Fruit fly (Drosophila melanogaster) whole organism, embryonic: ENCODE results near the gene CG5805.

ENCODE experiments used
- Aef1 ChIP-seq: fragments of 200-800 bp; sonication (Bioruptor generic); IDR thresholded peaks from 3 replicates; pipeline ENCODE4 v1.3.6; 2022; ENCODE audit warnings: missing biosample characterization, missing genetic modification characterization
- Atf-2 ChIP-seq: fragments of 200-800 bp; sonication (Bioruptor generic); optimal IDR thresholded peaks from 2 replicates; lab custom pipeline; 2016; ENCODE audit warnings: missing biosample characterization, missing genetic modification characterization
- Bteb2 ChIP-seq: fragments of 200-800 bp; sonication (Bioruptor generic); optimal IDR thresholded peaks from 2 replicates; lab custom pipeline; 2016; ENCODE audit warnings: missing biosample characterization, missing genetic modification characterization
- CG10366 ChIP-seq: fragments of 200-800 bp; sonication (Bioruptor generic); IDR thresholded peaks from 2 replicates; pipeline ENCODE4 v1.3.6; 2022; ENCODE audit warnings: missing biosample characterization, missing genetic modification characterization
- CG11504 ChIP-seq: fragments of 200-800 bp; sonication (Bioruptor generic); optimal IDR thresholded peaks from 3 replicates; lab custom pipeline; 2019; ENCODE audit warnings: missing biosample characterization, mild to moderate bottlenecking, missing genetic modification characterization, moderate library complexity
- CG15011 ChIP-seq: fragments of 200-800 bp; sonication (Bioruptor generic); optimal IDR thresholded peaks from 3 replicates; lab custom pipeline; 2018; ENCODE audit warnings: missing biosample characterization, mild to moderate bottlenecking, missing genetic modification characterization
- CG17186 ChIP-seq: fragments of 200-800 bp; sonication (Bioruptor generic); optimal IDR thresholded peaks from 3 replicates; lab custom pipeline; 2017; ENCODE audit warnings: missing biosample characterization, missing genetic modification reagents, missing genetic modification characterization
- CG17385 ChIP-seq: fragments of 200-800 bp; sonication (Bioruptor generic); optimal IDR thresholded peaks from 3 replicates; lab custom pipeline; 2018; ENCODE audit warnings: missing biosample characterization, mild to moderate bottlenecking, missing genetic modification characterization
- CG17568 ChIP-seq: fragments of 200-800 bp; sonication (Bioruptor generic); optimal IDR thresholded peaks from 2 replicates; lab custom pipeline; 2018; ENCODE audit warnings: missing biosample characterization, mild to moderate bottlenecking, missing genetic modification characterization, moderate library complexity
- CG1792 ChIP-seq: fragments of 200-800 bp; sonication (Bioruptor generic); optimal IDR thresholded peaks from 2 replicates; lab custom pipeline; 2016; ENCODE audit warnings: missing biosample characterization, missing genetic modification characterization
- CG18262 ChIP-seq: fragments of 200-800 bp; optimal IDR thresholded peaks from 3 replicates; lab custom pipeline; 2019; ENCODE audit warnings: missing biosample characterization, mild to moderate bottlenecking, missing genetic modification characterization, moderate library complexity
- CG3281 ChIP-seq: fragments of 200-800 bp; sonication (Bioruptor generic); optimal IDR thresholded peaks from 3 replicates; lab custom pipeline; 2017; ENCODE audit warnings: missing biosample characterization, mild to moderate bottlenecking, missing genetic modification characterization
- CG4424 ChIP-seq: fragments of 200-800 bp; sonication (Bioruptor generic); optimal IDR thresholded peaks from 3 replicates; lab custom pipeline; 2016; ENCODE audit warnings: missing biosample characterization, missing genetic modification characterization
- CG7372 ChIP-seq: fragments of 200-800 bp; sonication (Bioruptor generic); IDR thresholded peaks from 2 replicates; pipeline ENCODE4 v1.3.6; 2022; ENCODE audit warnings: missing biosample characterization, missing genetic modification characterization
- CG7987 ChIP-seq: fragments of 200-800 bp; sonication (Bioruptor generic); optimal IDR thresholded peaks from 2 replicates; lab custom pipeline; 2018; ENCODE audit warnings: missing biosample characterization, mild to moderate bottlenecking, missing genetic modification characterization, moderate library complexity
- CG8089 ChIP-seq: fragments of 200-800 bp; sonication (Bioruptor generic); optimal IDR thresholded peaks from 3 replicates; lab custom pipeline; 2016; ENCODE audit warnings: missing biosample characterization, missing genetic modification characterization
- CG8765 ChIP-seq: fragments of 200-800 bp; sonication (Bioruptor generic); IDR thresholded peaks from 2 replicates; pipeline ENCODE4 v1.3.6; 2022; ENCODE audit warnings: missing biosample characterization, missing genetic modification characterization
- CTCF ChIP-seq: fragments of 200-800 bp; sonication (Bioruptor generic); optimal IDR thresholded peaks from 2 replicates; lab custom pipeline; 2017; ENCODE audit warnings: missing biosample characterization, mild to moderate bottlenecking, missing genetic modification characterization, moderate library complexity
- Deaf1 ChIP-seq: fragments of 200-800 bp; optimal IDR thresholded peaks from 3 replicates; lab custom pipeline; 2019; ENCODE audit warnings: missing biosample characterization, mild to moderate bottlenecking, missing genetic modification characterization, moderate library complexity
- Dip3 ChIP-seq: fragments of 200-800 bp; sonication (Bioruptor generic); optimal IDR thresholded peaks from 3 replicates; lab custom pipeline; 2016; ENCODE audit warnings: missing biosample characterization, missing genetic modification characterization
- Doc2 ChIP-seq: fragments of 200-800 bp; sonication (Bioruptor generic); IDR thresholded peaks from 2 replicates; pipeline ENCODE4 v1.3.6; 2022; ENCODE audit warnings: missing biosample characterization, missing genetic modification characterization
- Doc3 ChIP-seq: fragments of 200-800 bp; sonication (Bioruptor generic); IDR thresholded peaks from 3 replicates; pipeline ENCODE4 v1.3.6; 2022; ENCODE audit warnings: missing biosample characterization, missing genetic modification characterization; ENCODE audit not compliant: partially characterized antibody
- Elba2 ChIP-seq: fragments of 200-800 bp; sonication (Bioruptor generic); optimal IDR thresholded peaks from 3 replicates; lab custom pipeline; 2016; ENCODE audit warnings: missing biosample characterization, missing genetic modification characterization
- H15 ChIP-seq: fragments of 200-800 bp; sonication (Bioruptor generic); IDR thresholded peaks from 3 replicates; pipeline ENCODE4 v1.3.6; 2022; ENCODE audit warnings: missing biosample characterization, missing genetic modification characterization
- HHEX ChIP-seq: fragments of 200-800 bp; sonication (Bioruptor generic); optimal IDR thresholded peaks from 3 replicates; lab custom pipeline; 2017; ENCODE audit warnings: missing biosample characterization, mild to moderate bottlenecking, missing genetic modification characterization, missing genetic modification reagents
- Hand ChIP-seq: fragments of 200-800 bp; sonication (Bioruptor generic); optimal IDR thresholded peaks from 2 replicates; lab custom pipeline; 2017; ENCODE audit warnings: mild to moderate bottlenecking, missing biosample characterization, missing genetic modification reagents, missing genetic modification characterization
- Jarid2 ChIP-seq: fragments of 200-800 bp; sonication (Bioruptor generic); optimal IDR thresholded peaks from 3 replicates; lab custom pipeline; 2017; ENCODE audit warnings: mild to moderate bottlenecking, missing biosample characterization, missing genetic modification reagents, missing genetic modification characterization
- Mad ChIP-seq: fragments of 200-800 bp; sonication (Bioruptor generic); optimal IDR thresholded peaks from 2 replicates; lab custom pipeline; 2016; ENCODE audit warnings: missing biosample characterization, missing genetic modification characterization
- Mes4 ChIP-seq: fragments of 200-800 bp; sonication (Bioruptor generic); optimal IDR thresholded peaks from 2 replicates; lab custom pipeline; 2016; ENCODE audit warnings: missing biosample characterization, missing genetic modification characterization
- Opbp ChIP-seq: fragments of 200-800 bp; sonication (Bioruptor generic); IDR thresholded peaks from 3 replicates; pipeline ENCODE4 v1.3.6; 2022; ENCODE audit warnings: missing biosample characterization, missing genetic modification characterization; ENCODE audit not compliant: partially characterized antibody
- Six4 ChIP-seq: fragments of 200-800 bp; sonication (Bioruptor generic); optimal IDR thresholded peaks from 2 replicates; lab custom pipeline; 2016; ENCODE audit warnings: missing biosample characterization, missing genetic modification characterization
- Sox100B ChIP-seq: fragments of 200-800 bp; sonication (Bioruptor generic); optimal IDR thresholded peaks from 3 replicates; lab custom pipeline; 2018; ENCODE audit warnings: missing biosample characterization, mild to moderate bottlenecking, missing genetic modification characterization
- Sox102F ChIP-seq: fragments of 200-800 bp; sonication (Bioruptor generic); optimal IDR thresholded peaks from 2 replicates; lab custom pipeline; 2018; ENCODE audit warnings: missing biosample characterization, mild to moderate bottlenecking, missing genetic modification characterization, moderate library complexity
- TFAM ChIP-seq: fragments of 200-800 bp; sonication (Bioruptor generic); optimal IDR thresholded peaks from 2 replicates; lab custom pipeline; 2017; ENCODE audit warnings: missing biosample characterization, missing genetic modification characterization, inconsistent platforms
- ase ChIP-seq: fragments of 200-800 bp; sonication (Bioruptor generic); IDR thresholded peaks from 3 replicates; pipeline ENCODE4 v1.3.6; 2022; ENCODE audit warnings: missing biosample characterization, missing genetic modification characterization
- cas ChIP-seq: fragments of 200-800 bp; sonication (Bioruptor generic); IDR thresholded peaks from 2 replicates; pipeline ENCODE4 v1.3.6; 2022; ENCODE audit warnings: missing biosample characterization, missing genetic modification characterization
- eve ChIP-seq, 2 experiments: fragments of >200 bp; optimal IDR thresholded peaks; 2 replicates each; lab custom pipeline; 2017; ENCODE audit warnings: missing biosample characterization in 2 of 2, missing genetic modification characterization in 2 of 2
- gem ChIP-seq: fragments of 200-800 bp; sonication (Bioruptor generic); optimal IDR thresholded peaks from 2 replicates; lab custom pipeline; 2019; ENCODE audit warnings: missing biosample characterization, mild to moderate bottlenecking, missing genetic modification characterization, moderate library complexity
- gsb-n ChIP-seq: fragments of 200-800 bp; sonication (Bioruptor generic); optimal IDR thresholded peaks from 3 replicates; lab custom pipeline; 2018; ENCODE audit warnings: missing biosample characterization, mild to moderate bottlenecking, missing genetic modification characterization
- ham ChIP-seq: fragments of 200-800 bp; sonication (Bioruptor generic); IDR thresholded peaks from 2 replicates; pipeline ENCODE4 v1.3.6; 2022; ENCODE audit warnings: missing biosample characterization, missing genetic modification characterization
- pho ChIP-seq: fragments of 200-800 bp; sonication (Bioruptor generic); optimal IDR thresholded peaks from 2 replicates; lab custom pipeline; 2016; ENCODE audit warnings: missing biosample characterization, missing genetic modification characterization
- repo ChIP-seq: fragments of 200-800 bp; sonication (Bioruptor generic); optimal IDR thresholded peaks from 2 replicates; lab custom pipeline; 2016; ENCODE audit warnings: missing biosample characterization, missing genetic modification characterization
- rib ChIP-seq: fragments of 200-800 bp; sonication (Bioruptor generic); IDR thresholded peaks from 2 replicates; pipeline ENCODE4 v1.3.6; 2022; ENCODE audit warnings: missing biosample characterization, missing genetic modification characterization
- scrt ChIP-seq: fragments of 200-800 bp; sonication (Bioruptor generic); optimal IDR thresholded peaks from 2 replicates; lab custom pipeline; 2018; ENCODE audit warnings: missing biosample characterization, mild to moderate bottlenecking, missing genetic modification characterization, moderate library complexity
- slou ChIP-seq: fragments of 200-800 bp; sonication (Bioruptor generic); optimal IDR thresholded peaks from 3 replicates; lab custom pipeline; 2016; ENCODE audit warnings: missing biosample characterization, missing genetic modification characterization
- stwl ChIP-seq: fragments of 200-800 bp; sonication (Bioruptor generic); optimal IDR thresholded peaks from 3 replicates; lab custom pipeline; 2018; ENCODE audit warnings: missing biosample characterization, mild to moderate bottlenecking, missing genetic modification characterization, moderate library complexity
- unc-4 ChIP-seq: fragments of 200-800 bp; sonication (Bioruptor generic); IDR thresholded peaks from 2 replicates; pipeline ENCODE4 v1.3.6; 2022; ENCODE audit warnings: missing biosample characterization, missing genetic modification characterization; ENCODE audit not compliant: partially characterized antibody
- wek ChIP-seq: fragments of 200-800 bp; sonication (Bioruptor generic); optimal IDR thresholded peaks from 3 replicates; lab custom pipeline; 2018; ENCODE audit warnings: missing biosample characterization, mild to moderate bottlenecking, missing genetic modification characterization, moderate library complexity
- zen ChIP-seq: fragments of 200-800 bp; sonication (Bioruptor generic); optimal IDR thresholded peaks from 3 replicates; lab custom pipeline; 2018; ENCODE audit warnings: missing biosample characterization, mild to moderate bottlenecking, missing genetic modification characterization, moderate library complexity
- zf30C ChIP-seq: fragments of 200-800 bp; sonication (Bioruptor generic); optimal IDR thresholded peaks from 3 replicates; lab custom pipeline; 2018; ENCODE audit warnings: missing biosample characterization, mild to moderate bottlenecking, missing genetic modification characterization

The CG5805 gene

DNA sequence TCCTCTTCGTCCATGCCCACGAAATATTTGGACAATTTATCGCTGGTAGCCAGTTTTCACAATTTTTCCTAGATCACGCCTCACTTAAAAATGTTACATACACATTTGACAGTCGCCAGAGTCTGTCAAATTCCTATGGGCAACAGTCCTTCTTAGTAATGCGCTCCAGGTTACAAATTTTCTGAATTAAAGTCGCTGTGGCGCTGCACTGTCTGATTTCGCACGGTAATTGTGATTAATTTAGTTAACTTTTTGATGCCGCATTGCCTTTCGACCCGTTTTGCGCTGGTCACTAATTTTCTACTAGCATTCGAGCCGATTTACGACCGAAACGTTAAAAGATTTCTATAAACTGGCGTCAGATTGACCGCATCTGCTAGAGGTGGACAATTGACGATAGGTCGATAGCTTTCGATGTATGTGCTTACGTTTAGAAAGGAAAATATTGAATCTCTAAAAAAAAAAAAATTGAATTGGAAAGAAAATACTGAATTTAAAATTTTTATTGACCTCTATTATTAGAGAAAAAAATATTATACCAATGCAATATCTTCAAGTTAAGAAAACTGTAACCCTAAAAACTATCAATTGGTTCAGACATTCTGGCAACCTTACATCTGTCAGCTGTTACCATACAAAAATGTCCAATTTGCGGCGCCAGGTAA, 26.5 kb upstream of the CG5805 start, which contains the start of the genes lili and CG34150 (continued):
- TF ChIP-seq H15, result peak; percentile 66; the same call in 2 of the 3 replicates
- peak; percentile 72; the same call in 1 of the 2 replicates for TF ChIP-seq CG7372
- no peak for TF ChIP-seq Sox100B (GFP tag; lab: Kevin White, UChicago)
- TF ChIP-seq HHEX (GFP tag; lab: Kevin White, UChicago), result no peak
- TF ChIP-seq Hand (GFP tag; lab: Kevin White, UChicago), result no peak
- TF ChIP-seq CG8089 (GFP tag; lab: Kevin White, UChicago), result peak; percentile 57
- no peak for TF ChIP-seq eve (GFP tag; optimal IDR thresholded peaks at IDR 0.05; lab: Kevin White, UChicago)
- TF ChIP-seq zf30C (GFP tag; lab: Kevin White, UChicago), result peak; percentile 22
- TF ChIP-seq Jarid2 (GFP tag; lab: Kevin White, UChicago), result peak; percentile 90
- TF ChIP-seq CG15011 (GFP tag; lab: Kevin White, UChicago), result no peak
- TF ChIP-seq CG17568, result no peak
- TF ChIP-seq Deaf1 (tag; lab: Kevin White, UChicago), result no peak
- peak; percentile 79 for TF ChIP-seq pho
- peak; percentile 67 for TF ChIP-seq CG3281
- TF ChIP-seq CG8765 (GFP tag; lab: Robert Waterston, UW), result no peak
- TF ChIP-seq ham, result no peak
- TF ChIP-seq unc-4, result peak; percentile 89
- TF ChIP-seq Bteb2 (GFP tag; lab: Kevin White, UChicago), result peak; percentile 86
- TF ChIP-seq Six4, result peak; percentile 77
- peak; percentile 1 for TF ChIP-seq wek (GFP tag; lab: Kevin White, UChicago)
- TF ChIP-seq CG11504, result peak; percentile 76
- no peak for TF ChIP-seq ase (GFP tag; lab: Robert Waterston, UW)
- TF ChIP-seq TFAM (GFP tag; lab: Kevin White, UChicago), result no peak
- peak; percentile 19 for TF ChIP-seq CG17186
- peak; percentile 87 for TF ChIP-seq Mad (GFP tag; lab: Kevin White, UChicago)
- peak; percentile 41 for TF ChIP-seq CG1792 (GFP tag; lab: Kevin White, UChicago)
- no peak for TF ChIP-seq rib (GFP tag; lab: Robert Waterston, UW)
- peak; percentile 62 for TF ChIP-seq Atf-2
- TF ChIP-seq Mes4 (GFP tag; lab: Kevin White, UChicago), result peak; percentile 56
- TF ChIP-seq scrt (GFP tag; lab: Kevin White, UChicago), result peak; percentile 70
- TF ChIP-seq Elba2 (GFP tag; lab: Kevin White, UChicago), result no peak
- TF ChIP-seq gsb-n (tag; lab: Kevin White, UChicago), result peak; percentile 43
- TF ChIP-seq cas, result 0 out of 2 replicates have a peak, but pooled peaks have one; percentile 45
- TF ChIP-seq Doc2 (GFP tag; lab: Robert Waterston, UW), result no peak
- TF ChIP-seq CG18262, result peak; percentile 67
- peak; percentile 48 for TF ChIP-seq slou (GFP tag; lab: Kevin White, UChicago)
- peak; percentile 54 for TF ChIP-seq zen (tag; lab: Kevin White, UChicago)
- TF ChIP-seq CG7987, result peak; percentile 36
- peak; percentile 53 for TF ChIP-seq repo (GFP tag; lab: Kevin White, UChicago)
- TF ChIP-seq Opbp, result peak; percentile 71; the same call in 2 of the 3 replicates
- peak; percentile 83 for TF ChIP-seq gem
- no peak for TF ChIP-seq Sox102F (GFP tag; lab: Kevin White, UChicago)
- TF ChIP-seq CG17385 (GFP tag; lab: Kevin White, UChicago), result peak; percentile 63
- TF ChIP-seq Dip3, result peak; percentile 65
- TF ChIP-seq CG10366 (GFP tag; lab: Robert Waterston, UW), result peak; percentile 63
- peak; percentile 78 for TF ChIP-seq CG4424
- peak; percentile 71 for TF ChIP-seq Doc3 (GFP tag; lab: Robert Waterston, UW)
- peak; percentile 38 for TF ChIP-seq CTCF (GFP tag; lab: Kevin White, UChicago)
- TF ChIP-seq Aef1 (GFP tag; lab: Robert Waterston, UW), result peak; percentile 71
- peak; percentile 75 for TF ChIP-seq stwl (tag; lab: Kevin White, UChicago)
